Worm (Caenorhabditis elegans) whole organism, L2 larva: Measurements from ENCODE around the gene Y43B11AL.1.

ENCODE experiments used
- C34F6.9 ChIP-seq: fragments of 150-350 bp; optimal IDR thresholded peaks from 2 replicates; lab custom pipeline; 2014; ENCODE audit warnings: missing biosample characterization, missing genetic modification characterization
- Y55F3AM.14 ChIP-seq: fragments of 200-800 bp; sonication (Bioruptor generic); optimal IDR thresholded peaks from 2 replicates; lab custom pipeline; 2018; ENCODE audit warnings: mild to moderate bottlenecking, missing genetic modification characterization, missing compliant biosample characterization
- ZK546.5 ChIP-seq: sonication (generic microtip); optimal IDR thresholded peaks from 2 replicates; lab custom pipeline; 2017; ENCODE audit warnings: missing biosample characterization, missing genetic modification characterization
- alr-1 ChIP-seq: fragments of 150-350 bp; optimal IDR thresholded peaks from 2 replicates; lab custom pipeline; 2014; ENCODE audit warnings: missing biosample characterization, missing genetic modification characterization
- aly-2 ChIP-seq: fragments of 150-350 bp; optimal IDR thresholded peaks from 2 replicates; lab custom pipeline; 2014; ENCODE audit warnings: missing biosample characterization, missing genetic modification characterization
- ama-1 ChIP-seq: fragments of 150-350 bp; optimal IDR thresholded peaks from 2 replicates; lab custom pipeline; 2018; ENCODE audit warnings: inconsistent platforms
- blmp-1 ChIP-seq: sonication (generic microtip); optimal IDR thresholded peaks from 2 replicates; lab custom pipeline; 2017; ENCODE audit warnings: missing genetic modification characterization, mild to moderate bottlenecking, missing compliant biosample characterization, antibody characterized with exemption, moderate library complexity; ENCODE audit not compliant: insufficient read depth
- ceh-16 ChIP-seq: fragments of 150-350 bp; optimal IDR thresholded peaks from 2 replicates; lab custom pipeline; 2014; ENCODE audit warnings: missing biosample characterization, missing genetic modification characterization
- ceh-82 ChIP-seq: fragments of 150-350 bp; optimal IDR thresholded peaks from 2 replicates; lab custom pipeline; 2014; ENCODE audit warnings: missing biosample characterization, missing genetic modification characterization
- crh-2 ChIP-seq: sonication (generic microtip); optimal IDR thresholded peaks from 2 replicates; lab custom pipeline; 2017; ENCODE audit warnings: missing biosample characterization, missing genetic modification characterization
- elt-1 ChIP-seq: fragments of 150-350 bp; optimal IDR thresholded peaks from 2 replicates; lab custom pipeline; 2014; ENCODE audit warnings: missing biosample characterization, missing genetic modification characterization
- fos-1 ChIP-seq: fragments of 150-350 bp; optimal IDR thresholded peaks from 2 replicates; lab custom pipeline; 2014; ENCODE audit warnings: missing biosample characterization, missing genetic modification characterization
- lin-13 ChIP-seq: fragments of 150-350 bp; optimal IDR thresholded peaks from 2 replicates; lab custom pipeline; 2014; ENCODE audit warnings: missing biosample characterization, missing genetic modification reagents, missing genetic modification characterization
- lin-39 ChIP-seq: fragments of 150-350 bp; optimal IDR thresholded peaks from 2 replicates; lab custom pipeline; 2014; ENCODE audit warnings: missing biosample characterization, missing genetic modification reagents, missing genetic modification characterization
- lsy-2 ChIP-seq, 2 experiments: fragments of 150-350 bp in 1 of 2; sonication (generic microtip) in 1 of 2; optimal IDR thresholded peaks; 2 replicates each; lab custom pipeline; 2014 to 2017; ENCODE audit warnings: missing biosample characterization in 2 of 2, missing genetic modification characterization in 2 of 2
- mab-5 ChIP-seq: fragments of 150-350 bp; optimal IDR thresholded peaks from 2 replicates; lab custom pipeline; 2014; ENCODE audit warnings: missing biosample characterization, missing genetic modification characterization
- nhr-11 ChIP-seq: fragments of 150-350 bp; optimal IDR thresholded peaks from 2 replicates; lab custom pipeline; 2014; ENCODE audit warnings: missing biosample characterization, missing genetic modification characterization
- nhr-12 ChIP-seq: fragments of 150-350 bp; optimal IDR thresholded peaks from 2 replicates; lab custom pipeline; 2014; ENCODE audit warnings: missing biosample characterization, missing genetic modification characterization
- nhr-129 ChIP-seq: fragments of 150-350 bp; optimal IDR thresholded peaks from 2 replicates; lab custom pipeline; 2014; ENCODE audit warnings: missing biosample characterization, missing genetic modification characterization
- nhr-21 ChIP-seq: fragments of 150-350 bp; optimal IDR thresholded peaks from 2 replicates; lab custom pipeline; 2014; ENCODE audit warnings: missing biosample characterization, missing genetic modification characterization
- nhr-23 ChIP-seq: fragments of 150-350 bp; optimal IDR thresholded peaks from 2 replicates; lab custom pipeline; 2014; ENCODE audit warnings: missing biosample characterization, missing genetic modification reagents, missing genetic modification characterization
- nhr-25 ChIP-seq: fragments of 150-350 bp; sonication (generic microtip); optimal IDR thresholded peaks from 3 replicates; lab custom pipeline; 2014; ENCODE audit warnings: missing biosample characterization, missing genetic modification characterization
- skn-1 ChIP-seq: sonication (generic microtip); optimal IDR thresholded peaks from 2 replicates; lab custom pipeline; 2017; ENCODE audit warnings: missing biosample characterization, missing genetic modification characterization
- sma-3 ChIP-seq: sonication (generic microtip); optimal IDR thresholded peaks from 2 replicates; lab custom pipeline; 2016; ENCODE audit warnings: missing genetic modification reagents, missing genetic modification characterization, missing compliant biosample characterization
- sma-9 ChIP-seq, 2 experiments: fragments of 150-350 bp in 1 of 2; sonication (generic microtip) in 1 of 2; optimal IDR thresholded peaks; 2 replicates each; lab custom pipeline; 2014 to 2016; ENCODE audit warnings: missing genetic modification characterization in 2 of 2, mild to moderate bottlenecking in 1 of 2, missing biosample characterization in 1 of 2, missing compliant biosample characterization in 1 of 2, missing genetic modification reagents in 1 of 2, moderate library complexity in 1 of 2
- unc-55 ChIP-seq: fragments of 150-350 bp; sonication (generic microtip); optimal IDR thresholded peaks from 3 replicates; lab custom pipeline; 2014; ENCODE audit warnings: missing biosample characterization, missing genetic modification reagents, missing genetic modification characterization
- ztf-4 ChIP-seq: fragments of 150-350 bp; optimal IDR thresholded peaks from 2 replicates; lab custom pipeline; 2014; ENCODE audit warnings: missing biosample characterization, missing genetic modification characterization

The Y43B11AL.1 gene

ce11 chrIV:7023004-7023403, 42.1 kb upstream of the Y43B11AL.1 start (continued):
- TF ChIP-seq mab-5 (peak; percentile 70), ceh-82 (tag; lab: Kevin White, UChicago) (no peak), elt-1 (tag; lab: Kevin White, UChicago) (no peak), alr-1 (tag; lab: Kevin White, UChicago) (no peak), nhr-23 (tag; lab: Kevin White, UChicago) (no peak), ceh-16 (tag; lab: Kevin White, UChicago) (no peak)

- TF ChIP-seq C34F6.9 (tag; lab: Kevin White, UChicago) (peak; percentile 4), sma-9 (GFP tag; optimal IDR thresholded peaks at IDR 0.05; lab: Kevin White, UChicago) (no peak), sma-9 (tag; optimal IDR thresholded peaks at IDR 0.05; lab: Kevin White, UChicago) (no peak), ZK546.5 (no peak), nhr-129 (peak; percentile 57), fos-1 (tag; lab: Kevin White, UChicago) (peak; percentile 37)
Observed at ce11 chrIV:7023858-7024257, 41.3 kb upstream of the Y43B11AL.1 start, which contains the start of gene adah-1. adah-1 (plus strand) TSS chrIV:7024211.

- TF ChIP-seq nhr-25 (tag; lab: Kevin White, UChicago) (no peak), lin-13 (GFP tag; lab: Kevin White, UChicago) (no peak), skn-1 (tag; lab: Kevin White, UChicago) (no peak), ceh-82 (tag; lab: Kevin White, UChicago) (no peak), fos-1 (tag; lab: Kevin White, UChicago) (peak; percentile 49)
Observed at ce11 chrIV:7024829-7025228, 40.3 kb upstream of the Y43B11AL.1 start.

- TF ChIP-seq lin-39 (tag; lab: Kevin White, UChicago): no peak
- TF ChIP-seq mab-5: no peak
- TF ChIP-seq Y55F3AM.14 (GFP tag; lab: Kevin White, UChicago): no peak
- TF ChIP-seq ztf-4 (tag; lab: Kevin White, UChicago): no peak
- no peak for TF ChIP-seq lsy-2 (tag; optimal IDR thresholded peaks at IDR 0.05; lab: Kevin White, UChicago)
- no peak for TF ChIP-seq ZK546.5
- TF ChIP-seq C34F6.9 (tag; lab: Kevin White, UChicago): no peak
- no peak for TF ChIP-seq ama-1 (lab: Kevin White, UChicago)
- TF ChIP-seq crh-2: peak; percentile 17
- no peak for TF ChIP-seq blmp-1
- peak; percentile 91 for TF ChIP-seq fos-1 (tag; lab: Kevin White, UChicago)
- TF ChIP-seq ceh-82 (tag; lab: Kevin White, UChicago): no peak
- TF ChIP-seq elt-1 (tag; lab: Kevin White, UChicago): no peak
- TF ChIP-seq sma-3 (GFP tag; lab: Kevin White, UChicago): no peak
- peak; percentile 7 for TF ChIP-seq sma-9 (GFP tag; optimal IDR thresholded peaks at IDR 0.05; lab: Kevin White, UChicago)
- TF ChIP-seq sma-9 (tag; optimal IDR thresholded peaks at IDR 0.05; lab: Kevin White, UChicago): no peak
- TF ChIP-seq nhr-25 (tag; lab: Kevin White, UChicago): no peak
Observed at ce11 chrIV:7025835-7026234, 39.3 kb upstream of the Y43B11AL.1 start.

ce11 chrIV:7031019-7031418, 34.1 kb upstream of the Y43B11AL.1 start:
- TF ChIP-seq unc-55 (GFP tag; lab: Kevin White, UChicago) (peak; percentile 31), alr-1 (tag; lab: Kevin White, UChicago) (no peak)
- TF ChIP-seq, all 48 proteins: peak for 1

- no peak for TF ChIP-seq ZK546.5
- TF ChIP-seq nhr-12: no peak
- no peak for TF ChIP-seq aly-2 (tag; lab: Kevin White, UChicago)
- no peak for TF ChIP-seq alr-1 (tag; lab: Kevin White, UChicago)
- no peak for TF ChIP-seq nhr-11 (tag; lab: Kevin White, UChicago)
- TF ChIP-seq nhr-21 (tag; lab: Kevin White, UChicago): no peak
- TF ChIP-seq, all 48 proteins: peak for 0
Observed at ce11 chrIV:7032459-7032858, 32.7 kb upstream of the Y43B11AL.1 start, which contains the start of gene C06G3.8. C06G3.8 (minus strand) TSS chrIV:7032559.

ce11 chrIV:7035823-7036222, 29.3 kb upstream of the Y43B11AL.1 start, which contains the start of gene C06G3.3:
C06G3.3 (plus strand) TSS chrIV:7036123.
- TF ChIP-seq nhr-129: peak; percentile 3
- no peak for TF ChIP-seq alr-1 (tag; lab: Kevin White, UChicago)
